Worm (Caenorhabditis elegans) whole organism, early embryonic: ENCODE results near the gene F46F5.13.

Experiments used
- ama-1 ChIP-seq: fragments of 150-350 bp; optimal IDR thresholded peaks from 2 replicates; lab custom pipeline; 2014
- ceh-36 ChIP-seq: sonication (generic microtip); optimal IDR thresholded peaks from 2 replicates; lab custom pipeline; 2016; ENCODE audit warnings: missing genetic modification characterization, inconsistent platforms, missing compliant biosample characterization
- ets-7 ChIP-seq: sonication (generic microtip); optimal IDR thresholded peaks from 2 replicates; lab custom pipeline; 2016; ENCODE audit warnings: missing genotype, missing genetic modification characterization, missing compliant biosample characterization
- flt-1 ChIP-seq: fragments of 200-800 bp; sonication (Bioruptor generic); IDR thresholded peaks from 2 replicates; pipeline ENCODE4 v1.3.6; 2022; ENCODE audit warnings: missing genetic modification characterization, missing compliant biosample characterization
- hmbx-1 ChIP-seq: sonication (generic microtip); optimal IDR thresholded peaks from 2 replicates; lab custom pipeline; 2016; ENCODE audit warnings: mild to moderate bottlenecking, missing genetic modification characterization, missing compliant biosample characterization
- hmg-4 ChIP-seq: fragments of 200-800 bp; sonication (Bioruptor generic); optimal IDR thresholded peaks from 2 replicates; lab custom pipeline; 2018; ENCODE audit warnings: mild to moderate bottlenecking, missing genetic modification characterization, missing compliant biosample characterization
- hnd-1 ChIP-seq: sonication (generic microtip); optimal IDR thresholded peaks from 2 replicates; lab custom pipeline; 2016; ENCODE audit warnings: missing genetic modification characterization, missing compliant biosample characterization
- pes-1 ChIP-seq: fragments of 200-800 bp; sonication (Bioruptor generic); IDR thresholded peaks from 2 replicates; pipeline ENCODE4 v1.3.6; 2022; ENCODE audit warnings: missing genetic modification reagents, missing genetic modification characterization, missing compliant biosample characterization
- sea-1 ChIP-seq: fragments of 200-800 bp; sonication (Bioruptor generic); conservative IDR thresholded peaks from 2 replicates; pipeline ENCODE4 v1.3.6; 2022; ENCODE audit warnings: missing genetic modification characterization, missing compliant biosample characterization
- tbx-11 ChIP-seq: fragments of 200-800 bp; sonication (Bioruptor generic); IDR thresholded peaks from 2 replicates; pipeline ENCODE4 v1.3.6; 2022; ENCODE audit warnings: missing genetic modification characterization, missing compliant biosample characterization
- tbx-37 ChIP-seq: fragments of 200-800 bp; sonication (Bioruptor generic); conservative IDR thresholded peaks from 2 replicates; pipeline ENCODE4 v1.3.6; 2022; ENCODE audit warnings: missing genetic modification reagents, missing genetic modification characterization, missing compliant biosample characterization

ce11 chrII:754971-755370, 48.1 kb upstream of the F46F5.13 start:
- TF ChIP-seq flt-1, result no peak
- TF ChIP-seq tbx-11 (GFP tag; lab: Robert Waterston, UW), result no peak
- TF ChIP-seq tbx-37, result no peak
- TF ChIP-seq ceh-36 (tag; lab: Kevin White, UChicago), result no peak
- no peak for TF ChIP-seq sea-1 (GFP tag; lab: Robert Waterston, UW)
- TF ChIP-seq ets-7, result no peak
- no peak for TF ChIP-seq ama-1 (lab: Kevin White, UChicago)
- no peak for TF ChIP-seq hmg-4 (GFP tag; lab: Kevin White, UChicago)
- TF ChIP-seq hmbx-1, result no peak
- TF ChIP-seq hnd-1 (tag; lab: Kevin White, UChicago), result no peak
- no peak for TF ChIP-seq pes-1 (GFP tag; lab: Robert Waterston, UW)
